Fruit fly (Drosophila melanogaster): Measurements from ENCODE around the gene CG34427.

CG34427 gene

DNA sequence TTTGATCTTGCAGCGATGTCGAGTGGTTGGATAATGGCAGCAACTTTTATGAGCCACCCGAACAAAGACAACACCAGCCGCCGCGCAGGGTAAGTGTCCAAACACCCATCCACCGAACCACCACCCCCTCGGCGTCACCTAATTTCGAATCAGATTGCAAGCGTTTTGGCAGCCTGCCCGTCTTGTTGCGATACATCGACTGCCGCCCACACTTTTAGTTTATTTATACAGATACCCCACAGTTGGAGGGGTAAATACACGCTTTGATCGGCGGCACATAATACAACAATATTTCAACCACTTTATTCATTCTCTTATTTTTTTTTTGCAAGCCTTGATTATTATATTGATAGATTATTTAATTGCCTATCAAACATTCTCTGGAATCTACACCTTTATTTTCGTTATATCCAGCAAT, 41.5 kb upstream of the CG34427 start (continued):
- TF ChIP-seq CG15336 (GFP tag; IDR thresholded peaks at IDR 0.05) (peak; percentile 20; the same call in 1 of the 2 replicates), CG6163 (GFP tag; IDR thresholded peaks at IDR 0.05) (no peak), CG7368 (GFP tag; optimal IDR thresholded peaks at IDR 0.05) (no peak), cyc (GFP tag; optimal IDR thresholded peaks at IDR 0.05) (peak; percentile 27), fd59A (GFP tag; optimal IDR thresholded peaks at IDR 0.05) (no peak), net (GFP tag; optimal IDR thresholded peaks at IDR 0.05) (peak; percentile 28)

- peak; percentile 16 for TF ChIP-seq CG8632 (GFP tag; optimal IDR thresholded peaks at IDR 0.05)
- TF ChIP-seq spab (GFP tag; optimal IDR thresholded peaks at IDR 0.05) = no peak
- TF ChIP-seq Sox14 (GFP tag; optimal IDR thresholded peaks at IDR 0.05) = peak; percentile 27
- no peak for TF ChIP-seq CG6792 (GFP tag; optimal IDR thresholded peaks at IDR 0.05)
- TF ChIP-seq fd85E (GFP tag; optimal IDR thresholded peaks at IDR 0.05) = no peak
- no peak for TF ChIP-seq Eip75B (GFP tag; optimal IDR thresholded peaks at IDR 0.05)
- no peak for TF ChIP-seq Lpt (GFP tag; optimal IDR thresholded peaks at IDR 0.05)
- TF ChIP-seq salr (GFP tag; optimal IDR thresholded peaks at IDR 0.05) = no peak
- TF ChIP-seq CG3032 (tag; optimal IDR thresholded peaks at IDR 0.05) = no peak
- peak; percentile 32 for TF ChIP-seq acj6 (GFP tag; optimal IDR thresholded peaks at IDR 0.05)
- peak; percentile 71 for TF ChIP-seq Sox102F (GFP tag; optimal IDR thresholded peaks at IDR 0.05)
- no peak for TF ChIP-seq CG10631 (GFP tag; optimal IDR thresholded peaks at IDR 0.05)
- peak; percentile 91 for TF ChIP-seq svp (GFP tag)
- TF ChIP-seq CG4318 (GFP tag; optimal IDR thresholded peaks at IDR 0.05) = no peak
- TF ChIP-seq dsx (GFP tag; optimal IDR thresholded peaks at IDR 0.05; ENCODE audit: poor library complexity, severe bottlenecking) = no peak
- peak; percentile 77 for TF ChIP-seq Met (GFP tag; optimal IDR thresholded peaks at IDR 0.05)
- TF ChIP-seq Eip78C (GFP tag) = peak; percentile 69
- TF ChIP-seq Gug (GFP tag; IDR thresholded peaks at IDR 0.05) = no peak
- TF ChIP-seq cyc (GFP tag; optimal IDR thresholded peaks at IDR 0.05) = peak; percentile 69
- no peak for TF ChIP-seq CG10669 (GFP tag; optimal IDR thresholded peaks at IDR 0.05)
- no peak for TF ChIP-seq CG8319 (GFP tag; optimal IDR thresholded peaks at IDR 0.05)
- no peak for TF ChIP-seq CG11294 (GFP tag; IDR thresholded peaks at IDR 0.05)
- no peak for TF ChIP-seq Blimp-1 (GFP tag; optimal IDR thresholded peaks at IDR 0.05)
- no peak for TF ChIP-seq ss (GFP tag; optimal IDR thresholded peaks at IDR 0.05)
- no peak for TF ChIP-seq CG15336 (GFP tag; IDR thresholded peaks at IDR 0.05)
- no peak for TF ChIP-seq CG16779 (tag; optimal IDR thresholded peaks at IDR 0.05)
- TF ChIP-seq Sox15 (GFP tag; optimal IDR thresholded peaks at IDR 0.05) = peak; percentile 29
- no peak for TF ChIP-seq vri (GFP tag; optimal IDR thresholded peaks at IDR 0.05)
- peak; percentile 48 for TF ChIP-seq CG34406 (GFP tag; optimal IDR thresholded peaks at IDR 0.05)
- TF ChIP-seq CG31627 (GFP tag; optimal IDR thresholded peaks at IDR 0.05) = peak; percentile 80
- TF ChIP-seq CG11902 (GFP tag; optimal IDR thresholded peaks at IDR 0.05) = peak; percentile 34
- TF ChIP-seq CG9139 (GFP tag; optimal IDR thresholded peaks at IDR 0.05) = no peak
- TF ChIP-seq achi (GFP tag; optimal IDR thresholded peaks at IDR 0.05) = no peak
- no peak for TF ChIP-seq CG11762 (GFP tag; optimal IDR thresholded peaks at IDR 0.05; ENCODE audit: insufficient read depth)
- no peak for TF ChIP-seq eg (GFP tag; IDR thresholded peaks at IDR 0.05)
- no peak for TF ChIP-seq fd59A (GFP tag; optimal IDR thresholded peaks at IDR 0.05)
- no peak for TF ChIP-seq CG1621 (tag; optimal IDR thresholded peaks at IDR 0.05)
- TF ChIP-seq Smox (GFP tag; optimal IDR thresholded peaks at IDR 0.05) = peak; percentile 69
- peak; percentile 62 for TF ChIP-seq esn (GFP tag; optimal IDR thresholded peaks at IDR 0.05)
- TF ChIP-seq Hr4 (GFP tag; optimal IDR thresholded peaks at IDR 0.05) = no peak
- TF ChIP-seq CG6276 (GFP tag; optimal IDR thresholded peaks at IDR 0.05) = no peak
- TF ChIP-seq fkh (GFP tag; optimal IDR thresholded peaks at IDR 0.05) = no peak
- peak; percentile 32 for TF ChIP-seq pdm3 (GFP tag; optimal IDR thresholded peaks at IDR 0.05)
- peak; percentile 27 for TF ChIP-seq OdsH (GFP tag; optimal IDR thresholded peaks at IDR 0.05)
- no peak for TF ChIP-seq CG6163 (GFP tag; IDR thresholded peaks at IDR 0.05)
- no peak for TF ChIP-seq dac (GFP tag; optimal IDR thresholded peaks at IDR 0.05)
- TF ChIP-seq Ets96B (tag; optimal IDR thresholded peaks at IDR 0.05) = no peak
- no peak for TF ChIP-seq Eip93F (GFP tag; optimal IDR thresholded peaks at IDR 0.05)
- no peak for TF ChIP-seq CG7368 (GFP tag; optimal IDR thresholded peaks at IDR 0.05)
Measured at dm6 chr3L:8763794-8764193, 40.8 kb upstream of the CG34427 start.
